Fruit fly (Drosophila melanogaster) Kc167 (cell line): ENCODE measurements around the gene CG5860.

Experiments
- h ChIP-seq: fragments of >200 bp; optimal IDR thresholded peaks from 3 replicates; lab custom pipeline; 2018; ENCODE audit warnings: missing external identifiers
- insv ChIP-seq: fragments of >200 bp; optimal IDR thresholded peaks from 3 replicates; lab custom pipeline; 2018; ENCODE audit warnings: missing external identifiers

DNA sequence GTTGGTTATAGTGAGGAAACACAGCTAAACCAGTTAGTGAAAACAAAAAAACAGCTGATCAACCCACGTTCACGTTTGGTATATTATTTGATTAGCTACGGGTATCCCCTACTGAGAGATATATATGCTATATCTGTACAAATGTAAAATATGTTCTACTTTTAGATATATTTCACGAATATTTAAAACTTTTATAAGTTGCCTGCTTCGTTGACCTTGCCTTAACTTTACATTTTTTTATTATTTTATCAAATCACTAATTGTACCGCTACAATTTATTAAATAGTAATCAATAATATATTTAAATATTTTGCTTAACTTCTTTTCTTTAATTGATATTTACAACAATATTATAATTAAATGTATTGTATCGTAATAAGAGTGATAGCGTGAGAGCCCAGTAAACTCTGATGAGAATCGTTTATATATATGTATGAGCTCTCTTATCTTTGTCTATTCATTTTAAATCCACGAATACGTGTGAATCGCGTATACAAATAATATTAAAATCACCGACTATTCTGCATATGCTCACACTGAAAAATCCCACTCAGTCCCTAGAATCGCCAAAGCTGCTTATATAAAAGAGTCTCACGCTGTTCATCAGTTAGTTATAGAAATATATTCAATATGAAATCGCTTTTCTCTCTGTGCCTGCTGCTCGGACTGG is 3.2 kb downstream of the CG5860 start, which contains the start of gene CG42821:
- TF ChIP-seq h (lab: Kevin White, UChicago), result no peak
- no peak for TF ChIP-seq insv
